Worm (Caenorhabditis elegans): ENCODE results near the gene ZK637.4.

DNA sequence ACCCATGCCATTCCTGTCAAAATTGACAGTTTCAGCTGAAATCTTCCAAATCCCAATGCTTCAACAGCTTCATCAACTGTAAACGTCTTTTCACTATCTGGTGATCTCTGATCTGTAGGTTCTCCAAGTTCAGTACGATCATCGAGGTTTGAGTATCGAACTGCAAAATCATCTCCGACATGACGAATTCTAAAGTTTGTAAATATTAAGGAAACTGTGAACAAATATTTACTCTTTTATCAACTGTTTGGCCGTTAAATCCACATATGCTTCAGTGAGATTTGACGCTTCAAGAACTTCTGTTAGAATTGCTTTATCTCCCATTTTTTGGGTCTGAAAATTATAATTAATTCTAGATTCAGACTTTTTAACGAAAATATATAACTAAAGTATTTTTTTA is 8.4 kb upstream of the ZK637.4 start, which contains the start of gene svop-1:
- TF ChIP-seq nhr-90 (tag; optimal IDR thresholded peaks at IDR 0.05) (no peak), mel-28 (tag; optimal IDR thresholded peaks at IDR 0.05; ENCODE audit: borderline replicate concordance) (no peak), gei-17 (GFP tag; optimal IDR thresholded peaks at IDR 0.05) (no peak), efl-1 (GFP tag; optimal IDR thresholded peaks at IDR 0.05) (no peak), ama-1 (optimal IDR thresholded peaks at IDR 0.05) (no peak), ama-1 (GFP tag; optimal IDR thresholded peaks at IDR 0.05) (no peak), Y53G8AR.9 (GFP tag; conservative IDR thresholded peaks at IDR 0.05) (no peak), unc-130 (GFP tag; optimal IDR thresholded peaks at IDR 0.05) (no peak), mxl-1 (tag; optimal IDR thresholded peaks at IDR 0.05) (no peak), lsy-27 (tag; optimal IDR thresholded peaks at IDR 0.05; ENCODE audit: borderline replicate concordance, insufficient read depth) (no peak), lin-35 (GFP tag; optimal IDR thresholded peaks at IDR 0.05) (no peak), him-1 (tag; optimal IDR thresholded peaks at IDR 0.05) (no peak), Y79H2A.3 (GFP tag; conservative IDR thresholded peaks at IDR 0.05) (no peak), ccch-3 (GFP tag; optimal IDR thresholded peaks at IDR 0.05) (no peak)
